Fruit fly (Drosophila melanogaster) whole organism: ENCODE measurements around the gene CG17109.

Experiments used
- EcR ChIP-seq, 2 experiments: fragments of >200 bp; optimal IDR thresholded peaks; 2 replicates each; lab custom pipeline; 2017; ENCODE audit warnings: missing biosample characterization in 2 of 2, missing genetic modification characterization in 2 of 2, missing genetic modification reagents in 2 of 2
- pan ChIP-seq: fragments of >200 bp; optimal IDR thresholded peaks from 2 replicates; lab custom pipeline; 2017
- psq ChIP-seq: fragments of >200 bp; optimal IDR thresholded peaks from 2 replicates; lab custom pipeline; 2017
- usp ChIP-seq: fragments of >200 bp; optimal IDR thresholded peaks from 2 replicates; lab custom pipeline; 2017; ENCODE audit warnings: missing biosample characterization, missing genetic modification characterization, mixed read lengths

DNA sequence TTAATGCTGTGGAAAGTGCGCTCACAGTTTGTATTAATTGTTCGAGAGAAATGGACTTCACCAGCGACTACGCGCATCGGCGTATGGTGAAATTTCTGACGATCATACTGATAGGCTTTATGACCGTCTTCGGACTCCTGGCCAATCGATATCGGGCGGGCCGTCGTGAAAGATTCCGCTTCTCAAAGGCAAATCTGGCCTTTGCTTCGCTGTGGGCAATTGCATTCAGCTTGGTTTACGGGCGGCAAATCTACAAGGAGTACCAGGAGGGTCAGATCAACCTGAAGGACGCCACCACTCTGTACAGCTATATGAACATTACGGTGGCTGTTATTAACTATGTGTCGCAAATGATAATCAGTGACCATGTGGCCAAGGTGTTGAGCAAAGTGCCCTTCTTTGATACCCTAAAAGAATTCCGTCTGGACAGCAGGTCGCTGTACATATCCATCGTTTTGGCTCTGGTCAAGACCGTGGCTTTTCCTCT lies 43.8 kb upstream of the CG17109 start, which contains the start of gene Gr94a:
- TF ChIP-seq pan (lab: Kevin White, UChicago): no peak
- no peak for TF ChIP-seq psq
- TF ChIP-seq EcR (GFP tag; optimal IDR thresholded peaks at IDR 0.05; lab: Kevin White, UChicago): no peak
- TF ChIP-seq usp (GFP tag; lab: Kevin White, UChicago): no peak
